Worm (Caenorhabditis elegans) whole organism, L4/young adult: ENCODE measurements around the gene str-166.

Experiments
- W03F9.2 ChIP-seq: fragments of 150-350 bp; optimal IDR thresholded peaks from 2 replicates; lab custom pipeline; 2014; ENCODE audit warnings: missing biosample characterization, missing genetic modification characterization
- dao-5 ChIP-seq: sonication (generic microtip); optimal IDR thresholded peaks from 2 replicates; lab custom pipeline; 2016; ENCODE audit warnings: missing genotype, missing genetic modification characterization, moderate library complexity, missing compliant biosample characterization
- him-1 ChIP-seq: sonication (generic microtip); optimal IDR thresholded peaks from 2 replicates; lab custom pipeline; 2016; ENCODE audit warnings: missing genotype, missing genetic modification reagents, missing genetic modification characterization, missing compliant biosample characterization

str-166 gene

ce11 chrIV:4883984-4884383 lies at the start of gene str-166:
Gene str-166 (plus strand): TSS chrIV:4884284.
- TF ChIP-seq him-1 (tag; lab: Kevin White, UChicago), result no peak
- no peak for TF ChIP-seq dao-5 (tag; lab: Kevin White, UChicago)
- TF ChIP-seq W03F9.2 (tag; lab: Kevin White, UChicago), result no peak

ce11 chrIV:4842030-4842429 lies 42.1 kb upstream of the str-166 start:
- TF ChIP-seq W03F9.2 (tag; lab: Kevin White, UChicago) (no peak), dao-5 (tag; lab: Kevin White, UChicago) (no peak), him-1 (tag; lab: Kevin White, UChicago) (no peak)

- TF ChIP-seq dao-5 (tag; lab: Kevin White, UChicago) (no peak), him-1 (tag; lab: Kevin White, UChicago) (no peak), W03F9.2 (tag; lab: Kevin White, UChicago) (no peak)
Measured at ce11 chrIV:4846793-4847192, 37.3 kb upstream of the str-166 start, which contains the start of gene tat-2. Gene tat-2 (minus strand): TSS chrIV:4846893.

- no peak for TF ChIP-seq W03F9.2 (tag; lab: Kevin White, UChicago)
- no peak for TF ChIP-seq dao-5 (tag; lab: Kevin White, UChicago)
- no peak for TF ChIP-seq him-1 (tag; lab: Kevin White, UChicago)
Measured at ce11 chrIV:4856195-4856594, 27.9 kb upstream of the str-166 start, which contains the start of gene Y17G9A.2. Gene Y17G9A.2 (minus strand): TSS chrIV:4856295.

ce11 chrIV:4858573-4858972 lies 25.5 kb upstream of the str-166 start, which contains the start of gene Y17G9A.3:
Gene Y17G9A.3 (minus strand): TSS chrIV:4858673.
- TF ChIP-seq dao-5 (tag; lab: Kevin White, UChicago), result no peak
- TF ChIP-seq him-1 (tag; lab: Kevin White, UChicago), result no peak
- no peak for TF ChIP-seq W03F9.2 (tag; lab: Kevin White, UChicago)

ce11 chrIV:4861449-4861848 lies 22.6 kb upstream of the str-166 start, which contains the start of the genes Y17G9A.4 and str-173:
Gene Y17G9A.4 (minus strand): TSS chrIV:4861549.
Gene str-173 (plus strand): TSS chrIV:4861773.
- TF ChIP-seq him-1 (tag; lab: Kevin White, UChicago), result no peak
- TF ChIP-seq dao-5 (tag; lab: Kevin White, UChicago), result no peak
- TF ChIP-seq W03F9.2 (tag; lab: Kevin White, UChicago), result no peak

ce11 chrIV:4864524-4864923 lies 19.6 kb upstream of the str-166 start:
- TF ChIP-seq him-1 (tag; lab: Kevin White, UChicago), result no peak
- no peak for TF ChIP-seq dao-5 (tag; lab: Kevin White, UChicago)
- no peak for TF ChIP-seq W03F9.2 (tag; lab: Kevin White, UChicago)

ce11 chrIV:4866599-4866998 lies 17.5 kb upstream of the str-166 start:
- TF ChIP-seq W03F9.2 (tag; lab: Kevin White, UChicago), result no peak
- TF ChIP-seq dao-5 (tag; lab: Kevin White, UChicago), result no peak

- TF ChIP-seq him-1 (tag; lab: Kevin White, UChicago), result no peak
- TF ChIP-seq dao-5 (tag; lab: Kevin White, UChicago), result no peak
- TF ChIP-seq W03F9.2 (tag; lab: Kevin White, UChicago), result no peak
Measured at ce11 chrIV:4867610-4868009, 16.5 kb upstream of the str-166 start, which contains the start of gene str-172. Gene str-172 (minus strand): TSS chrIV:4867710.

ce11 chrIV:4870546-4870945 lies 13.5 kb upstream of the str-166 start, which contains the start of gene str-175:
Gene str-175 (minus strand): TSS chrIV:4870646.
- no peak for TF ChIP-seq him-1 (tag; lab: Kevin White, UChicago)
- TF ChIP-seq W03F9.2 (tag; lab: Kevin White, UChicago), result no peak
- TF ChIP-seq dao-5 (tag; lab: Kevin White, UChicago), result no peak

- TF ChIP-seq W03F9.2 (tag; lab: Kevin White, UChicago) (no peak), him-1 (tag; lab: Kevin White, UChicago) (no peak), dao-5 (tag; lab: Kevin White, UChicago) (no peak)
Measured at ce11 chrIV:4874603-4875002, 9.5 kb upstream of the str-166 start, which contains the start of gene str-174. Gene str-174 (minus strand): TSS chrIV:4874703.

- TF ChIP-seq W03F9.2 (tag; lab: Kevin White, UChicago) (no peak), dao-5 (tag; lab: Kevin White, UChicago) (no peak), him-1 (tag; lab: Kevin White, UChicago) (no peak)
Measured at ce11 chrIV:4877102-4877501, 7.0 kb upstream of the str-166 start, which contains the start of gene str-170. Gene str-170 (plus strand): TSS chrIV:4877402.

- TF ChIP-seq him-1 (tag; lab: Kevin White, UChicago), result no peak
- no peak for TF ChIP-seq dao-5 (tag; lab: Kevin White, UChicago)
- peak; percentile 6 for TF ChIP-seq W03F9.2 (tag; lab: Kevin White, UChicago)
Measured at ce11 chrIV:4880634-4881033, 3.5 kb upstream of the str-166 start.

- TF ChIP-seq W03F9.2 (tag; lab: Kevin White, UChicago) (no peak), dao-5 (tag; lab: Kevin White, UChicago) (no peak), him-1 (tag; lab: Kevin White, UChicago) (no peak)
Measured at ce11 chrIV:4885435-4885834, 1.4 kb downstream of the str-166 start.
